Fruit fly (Drosophila melanogaster): ENCODE data around the gene Ir94b.

Ir94b gene

dm6 chr3R:22066440-22066839 is 50.6 kb downstream of the Ir94b start:
- TF ChIP-seq psq (optimal IDR thresholded peaks at IDR 0.05) (no peak), pan (optimal IDR thresholded peaks at IDR 0.05) (no peak), EcR (GFP tag; optimal IDR thresholded peaks at IDR 0.05) (no peak), usp (GFP tag; optimal IDR thresholded peaks at IDR 0.05) (no peak), Dll (optimal IDR thresholded peaks at IDR 0.05) (no peak), CG8478 (optimal IDR thresholded peaks at IDR 0.05) (no peak)

Measured in whole organism.